Worm (Caenorhabditis elegans) whole organism, L1 larva: ENCODE data around the gene lron-5.

ENCODE experiments used
- C04F5.9 ChIP-seq: sonication (generic microtip); optimal IDR thresholded peaks from 2 replicates; lab custom pipeline; 2016; ENCODE audit warnings: missing genetic modification characterization, missing compliant biosample characterization
- F16B12.6 ChIP-seq: fragments of 150-350 bp; optimal IDR thresholded peaks from 2 replicates; lab custom pipeline; 2014; ENCODE audit warnings: missing biosample characterization, missing genetic modification characterization
- Y116A8C.19 ChIP-seq: sonication (generic microtip); optimal IDR thresholded peaks from 2 replicates; lab custom pipeline; 2016; ENCODE audit warnings: missing compliant biosample characterization, missing genetic modification characterization, borderline replicate concordance
- aha-1 ChIP-seq: fragments of 150-350 bp; optimal IDR thresholded peaks from 2 replicates; lab custom pipeline; 2014; ENCODE audit warnings: missing biosample characterization, missing genetic modification characterization
- ama-1 ChIP-seq: fragments of 150-350 bp; optimal IDR thresholded peaks from 2 replicates; lab custom pipeline; 2014
- blmp-1 ChIP-seq: fragments of 150-350 bp; optimal IDR thresholded peaks from 2 replicates; lab custom pipeline; 2014; ENCODE audit warnings: missing biosample characterization, missing genetic modification characterization
- ceh-88 ChIP-seq: fragments of 200-800 bp; sonication (Bioruptor generic); IDR thresholded peaks from 2 replicates; pipeline ENCODE4 v1.3.6; 2022; ENCODE audit warnings: missing genetic modification characterization, missing compliant biosample characterization
- ceh-90 ChIP-seq: sonication (generic microtip); optimal IDR thresholded peaks from 2 replicates; lab custom pipeline; 2016; ENCODE audit warnings: missing genetic modification characterization, missing compliant biosample characterization
- efl-3 ChIP-seq: fragments of 200-800 bp; sonication (Bioruptor generic); optimal IDR thresholded peaks from 2 replicates; lab custom pipeline; 2018; ENCODE audit warnings: mild to moderate bottlenecking, missing genetic modification characterization, missing compliant biosample characterization
- elt-3 ChIP-seq, 6 experiments: fragments of 150-350 bp in 1 of 6; sonication (generic microtip); optimal IDR thresholded peaks; 2 replicates each; lab custom pipeline; 2017 to 2018; ENCODE audit warnings: missing biosample characterization in 6 of 6, missing genetic modification characterization in 6 of 6, inconsistent platforms in 1 of 6
- fos-1 ChIP-seq: fragments of 150-350 bp; optimal IDR thresholded peaks from 2 replicates; lab custom pipeline; 2014; ENCODE audit warnings: missing biosample characterization, missing genetic modification characterization
- grh-1 ChIP-seq: fragments of 200-800 bp; sonication (Bioruptor generic); IDR thresholded peaks from 2 replicates; pipeline ENCODE4 v1.3.6; 2022; ENCODE audit warnings: missing genetic modification reagents, missing genetic modification characterization, missing compliant biosample characterization
- hlh-17 ChIP-seq: fragments of 200-800 bp; sonication (Bioruptor generic); optimal IDR thresholded peaks from 2 replicates; lab custom pipeline; 2018; ENCODE audit warnings: missing genetic modification characterization, mild to moderate bottlenecking, missing compliant biosample characterization, moderate library complexity, borderline replicate concordance
- hlh-4 ChIP-seq: sonication (generic microtip); optimal IDR thresholded peaks from 2 replicates; lab custom pipeline; 2016; ENCODE audit warnings: mild to moderate bottlenecking, missing genetic modification characterization, missing compliant biosample characterization
- irx-1 ChIP-seq: sonication (generic microtip); optimal IDR thresholded peaks from 2 replicates; lab custom pipeline; 2016; ENCODE audit warnings: missing genetic modification characterization, missing compliant biosample characterization
- jun-1 ChIP-seq: fragments of 150-350 bp; optimal IDR thresholded peaks from 2 replicates; lab custom pipeline; 2014; ENCODE audit warnings: missing biosample characterization, missing genetic modification reagents, missing genetic modification characterization
- lin-13 ChIP-seq: fragments of 150-350 bp; optimal IDR thresholded peaks from 2 replicates; lab custom pipeline; 2014; ENCODE audit warnings: missing biosample characterization, missing genetic modification reagents, missing genetic modification characterization
- lin-14 ChIP-seq: fragments of 200-800 bp; sonication (Bioruptor generic); optimal IDR thresholded peaks from 2 replicates; lab custom pipeline; 2018; ENCODE audit warnings: mild to moderate bottlenecking, missing genetic modification characterization, moderate library complexity, missing compliant biosample characterization
- mef-2 ChIP-seq: fragments of 150-350 bp; optimal IDR thresholded peaks from 2 replicates; lab custom pipeline; 2014; ENCODE audit warnings: missing biosample characterization, missing genetic modification characterization
- mep-1 ChIP-seq: fragments of 150-350 bp; optimal IDR thresholded peaks from 2 replicates; lab custom pipeline; 2014; ENCODE audit warnings: missing biosample characterization, missing genetic modification characterization
- nhr-11 ChIP-seq: fragments of 150-350 bp; optimal IDR thresholded peaks from 2 replicates; lab custom pipeline; 2014; ENCODE audit warnings: missing biosample characterization, missing genetic modification characterization
- nhr-19 ChIP-seq: fragments of 200-800 bp; sonication (Bioruptor generic); conservative IDR thresholded peaks from 2 replicates; pipeline ENCODE4 v1.3.6; 2022; ENCODE audit warnings: missing genetic modification characterization, missing compliant biosample characterization
- nhr-237 ChIP-seq: fragments of 150-350 bp; optimal IDR thresholded peaks from 2 replicates; lab custom pipeline; 2014; ENCODE audit warnings: missing biosample characterization, missing genetic modification characterization
- nhr-71 ChIP-seq: sonication (generic microtip); optimal IDR thresholded peaks from 2 replicates; lab custom pipeline; 2016; ENCODE audit warnings: mild to moderate bottlenecking, missing genetic modification characterization, moderate library complexity, missing compliant biosample characterization
- nhr-84 ChIP-seq: sonication (generic microtip); optimal IDR thresholded peaks from 2 replicates; lab custom pipeline; 2017; ENCODE audit warnings: missing biosample characterization, missing genetic modification characterization
- pag-3 ChIP-seq: sonication (generic microtip); optimal IDR thresholded peaks from 2 replicates; lab custom pipeline; 2017; ENCODE audit warnings: missing genetic modification characterization, mild to moderate bottlenecking, missing compliant biosample characterization, antibody characterized with exemption, borderline replicate concordance; ENCODE audit not compliant: insufficient read depth
- pax-3 ChIP-seq: fragments of 200-800 bp; sonication (Bioruptor generic); optimal IDR thresholded peaks from 2 replicates; lab custom pipeline; 2018; ENCODE audit warnings: mild to moderate bottlenecking, missing genetic modification characterization, moderate library complexity, missing compliant biosample characterization
- pqm-1 ChIP-seq: sonication (generic microtip); optimal IDR thresholded peaks from 3 replicates; lab custom pipeline; 2017; ENCODE audit warnings: missing biosample characterization, missing genetic modification characterization
- rnt-1 ChIP-seq: sonication (generic microtip); optimal IDR thresholded peaks from 2 replicates; lab custom pipeline; 2016; ENCODE audit warnings: mild to moderate bottlenecking, missing genetic modification characterization, moderate library complexity, missing compliant biosample characterization
- skn-1 ChIP-seq: fragments of 150-350 bp; optimal IDR thresholded peaks from 2 replicates; lab custom pipeline; 2014; ENCODE audit warnings: missing biosample characterization, missing genetic modification characterization
- sox-4 ChIP-seq: sonication (generic microtip); optimal IDR thresholded peaks from 2 replicates; lab custom pipeline; 2016; ENCODE audit warnings: missing genetic modification characterization, missing compliant biosample characterization
- swsn-7 ChIP-seq: sonication (generic microtip); optimal IDR thresholded peaks from 2 replicates; lab custom pipeline; 2016; ENCODE audit warnings: missing genetic modification characterization, missing compliant biosample characterization
- tbx-2 ChIP-seq: sonication (generic microtip); optimal IDR thresholded peaks from 2 replicates; lab custom pipeline; 2016; ENCODE audit warnings: missing genetic modification characterization, missing compliant biosample characterization
- tlp-1 ChIP-seq: fragments of 150-350 bp; optimal IDR thresholded peaks from 2 replicates; lab custom pipeline; 2014; ENCODE audit warnings: missing biosample characterization, missing genetic modification characterization
- unc-130 ChIP-seq: fragments of 150-350 bp; optimal IDR thresholded peaks from 2 replicates; lab custom pipeline; 2017; ENCODE audit warnings: missing biosample characterization, missing genetic modification characterization, inconsistent platforms
- unc-86 ChIP-seq: sonication (generic microtip); optimal IDR thresholded peaks from 2 replicates; lab custom pipeline; 2016; ENCODE audit warnings: missing genetic modification characterization, missing compliant biosample characterization
- zag-1 ChIP-seq: fragments of 150-350 bp; optimal IDR thresholded peaks from 2 replicates; lab custom pipeline; 2014; ENCODE audit warnings: missing biosample characterization, missing genetic modification characterization
- ztf-11 ChIP-seq, 2 experiments: sonication (generic microtip); optimal IDR thresholded peaks; 2 replicates each; lab custom pipeline; 2016 to 2017; ENCODE audit warnings: missing genetic modification characterization in 2 of 2, missing biosample characterization in 1 of 2, missing compliant biosample characterization in 1 of 2
- ztf-4 ChIP-seq: fragments of 150-350 bp; optimal IDR thresholded peaks from 2 replicates; lab custom pipeline; 2014; ENCODE audit warnings: missing biosample characterization, missing genetic modification characterization

lron-5 gene

DNA sequence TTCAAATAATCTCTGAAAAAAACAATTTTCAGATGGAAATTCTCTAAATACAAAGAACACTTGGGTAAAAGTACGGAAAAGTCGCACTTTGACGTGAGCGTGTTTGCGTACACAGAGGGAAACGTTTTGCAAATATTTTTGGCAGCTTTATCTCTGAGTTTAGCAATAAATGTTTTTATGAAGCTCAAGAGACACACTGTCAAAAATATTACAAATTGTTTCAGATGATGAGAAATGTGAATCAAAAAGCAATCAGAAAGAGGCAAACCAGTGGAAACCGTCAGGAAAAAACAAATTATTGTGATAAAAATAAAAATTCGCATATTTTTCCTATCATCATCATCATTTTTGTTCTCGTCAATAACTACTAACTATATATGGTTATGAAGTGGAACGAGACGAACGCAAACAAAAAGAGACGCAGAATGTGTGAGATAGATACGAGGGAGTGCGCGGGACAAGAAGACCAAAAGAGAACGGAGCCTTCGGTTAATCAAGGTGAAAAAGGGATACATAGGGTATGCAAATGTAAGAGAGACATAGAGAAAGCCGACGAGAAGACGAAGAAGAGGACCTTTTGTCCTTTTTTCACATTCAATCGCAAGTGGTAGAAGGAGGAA lies 10.4 kb upstream of the lron-5 start, which contains the start of gene sel-2 (continued):
- TF ChIP-seq irx-1, result no peak
- TF ChIP-seq tbx-2 (tag; lab: Kevin White, UChicago), result no peak
- TF ChIP-seq pax-3 (tag; lab: Kevin White, UChicago), result no peak
- TF ChIP-seq aha-1 (tag; lab: Kevin White, UChicago), result no peak
- peak; percentile 4 for TF ChIP-seq nhr-71 (tag; lab: Kevin White, UChicago)
- TF ChIP-seq hlh-17 (GFP tag; lab: Kevin White, UChicago), result no peak
- no peak for TF ChIP-seq fos-1
- TF ChIP-seq skn-1 (tag; lab: Kevin White, UChicago), result no peak
- no peak for TF ChIP-seq mef-2 (tag; lab: Kevin White, UChicago)
- no peak for TF ChIP-seq jun-1 (tag; lab: Kevin White, UChicago)
- TF ChIP-seq zag-1 (tag; lab: Kevin White, UChicago), result no peak
- no peak for TF ChIP-seq pag-3 (tag; lab: Kevin White, UChicago)
- TF ChIP-seq nhr-237, result no peak
- peak in 1 of 6 experiments; percentile 20 for TF ChIP-seq elt-3 (tag; optimal IDR thresholded peaks at IDR 0.05; lab: Kevin White, UChicago)
- TF ChIP-seq nhr-84, result no peak
- no peak for TF ChIP-seq grh-1 (GFP tag; lab: Robert Waterston, UW)
- no peak for TF ChIP-seq pqm-1
- TF ChIP-seq Y116A8C.19, result no peak
- TF ChIP-seq nhr-11 (tag; lab: Kevin White, UChicago), result no peak
- TF ChIP-seq swsn-7 (tag; lab: Kevin White, UChicago), result peak; percentile 15
- no peak for TF ChIP-seq ceh-88 (GFP tag; lab: Robert Waterston, UW)
- no peak for TF ChIP-seq sox-4 (tag; lab: Kevin White, UChicago)
- TF ChIP-seq F16B12.6, result peak; percentile 67
- peak; percentile 87 for TF ChIP-seq lin-14 (GFP tag; lab: Kevin White, UChicago)
- TF ChIP-seq hlh-4 (tag; lab: Kevin White, UChicago), result no peak
- TF ChIP-seq ztf-11 (tag; optimal IDR thresholded peaks at IDR 0.05; lab: Kevin White, UChicago), result no peak
- TF ChIP-seq unc-130 (tag; lab: Kevin White, UChicago), result no peak
- TF ChIP-seq blmp-1 (tag; lab: Kevin White, UChicago), result peak; percentile 37
- no peak for TF ChIP-seq C04F5.9 (tag; lab: Kevin White, UChicago)
- TF ChIP-seq nhr-19, result no peak
- TF ChIP-seq lin-13 (GFP tag; lab: Kevin White, UChicago), result no peak
- TF ChIP-seq rnt-1 (tag; lab: Kevin White, UChicago), result no peak
- no peak for TF ChIP-seq ztf-4
- no peak for TF ChIP-seq tlp-1 (tag; lab: Kevin White, UChicago)
- no peak for TF ChIP-seq ceh-90 (tag; lab: Kevin White, UChicago)
- no peak for TF ChIP-seq ama-1 (lab: Kevin White, UChicago)
- TF ChIP-seq mep-1 (tag; lab: Kevin White, UChicago), result peak; percentile 62
- no peak for TF ChIP-seq unc-86 (tag; lab: Kevin White, UChicago)

DNA sequence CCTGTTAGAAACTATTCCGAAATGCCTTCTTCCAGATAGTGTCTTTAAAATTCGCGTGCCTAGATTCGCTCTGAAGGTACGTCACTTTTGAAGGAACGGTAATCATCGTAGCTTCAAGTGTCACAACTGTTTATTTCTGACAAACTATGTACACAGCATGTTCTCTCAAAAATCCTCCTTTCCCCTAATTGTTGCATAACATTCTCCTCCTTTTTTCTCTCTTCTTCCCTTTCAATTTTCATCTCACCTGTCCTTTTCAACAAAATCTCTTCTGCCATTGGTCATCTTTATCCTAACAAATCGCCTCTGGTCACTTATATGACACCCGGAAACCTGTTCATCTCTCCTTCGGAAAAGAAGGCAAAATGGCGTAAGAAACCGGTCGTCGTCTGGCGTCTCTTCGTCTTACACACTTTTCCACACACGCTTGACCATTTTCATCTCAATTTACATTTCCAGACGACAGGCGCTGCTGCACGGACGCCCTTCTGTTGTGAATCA lies 6.7 kb upstream of the lron-5 start, which contains the start of gene lips-3:
Gene lips-3 (plus strand): TSS at position 458 of the 501 bp plus-strand sequence.
- TF ChIP-seq blmp-1 (tag; lab: Kevin White, UChicago), result peak; percentile 91
- TF ChIP-seq lin-14 (GFP tag; lab: Kevin White, UChicago), result peak; percentile 11
- no peak for TF ChIP-seq efl-3 (GFP tag; lab: Kevin White, UChicago)
- no peak for TF ChIP-seq irx-1
